Worm (Caenorhabditis elegans): Measurements from ENCODE around the gene F16G10.2.

DNA sequence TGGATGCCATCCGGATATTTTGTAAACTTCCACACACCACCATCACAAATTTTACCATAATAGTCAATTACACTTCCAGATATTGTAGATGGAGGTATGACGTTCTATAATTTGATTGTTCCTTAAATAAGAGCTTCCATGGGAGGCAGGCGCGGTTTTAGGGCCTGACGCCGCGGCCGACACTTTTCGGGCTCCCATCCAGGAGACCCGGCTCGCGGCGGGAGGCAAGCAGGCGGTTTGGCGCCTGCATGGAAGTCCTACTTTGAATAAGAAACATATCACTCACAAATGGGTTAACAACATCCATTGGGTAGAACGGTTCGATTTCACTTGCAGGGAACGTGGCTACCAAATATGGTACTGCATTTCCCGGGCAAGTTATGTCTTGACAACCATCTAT lies 4.6 kb downstream of the F16G10.2 start:
- TF ChIP-seq lin-26 (GFP tag; IDR thresholded peaks at IDR 0.05) (no peak), bed-2 (GFP tag; IDR thresholded peaks at IDR 0.05) (no peak), egrh-3 (GFP tag; IDR thresholded peaks at IDR 0.05) (peak; percentile 55; the same call in 1 of the 2 replicates), F57A8.1 (GFP tag; optimal IDR thresholded peaks at IDR 0.05) (no peak), nhr-120 (GFP tag; IDR thresholded peaks at IDR 0.05) (no peak)

Data from whole organism, young adult.